Worm (Caenorhabditis elegans): ENCODE measurements around the gene H03G16.7.

The H03G16.7 gene

ce11 chrX:15027997-15028396, 27.8 kb downstream of the H03G16.7 start:
- TF ChIP-seq unc-30 (tag; optimal IDR thresholded peaks at IDR 0.05) (no peak), Y116A8C.19 (tag; optimal IDR thresholded peaks at IDR 0.05; ENCODE audit: borderline replicate concordance) (no peak), egl-13 (tag; optimal IDR thresholded peaks at IDR 0.05) (no peak), isw-1 (GFP tag; IDR thresholded peaks at IDR 0.05) (no peak), lin-15B (tag; optimal IDR thresholded peaks at IDR 0.05) (no peak), nhr-20 (tag; optimal IDR thresholded peaks at IDR 0.05) (no peak), nhr-28 (tag; optimal IDR thresholded peaks at IDR 0.05) (no peak), skn-1 (tag; optimal IDR thresholded peaks at IDR 0.05) (no peak), pax-3 (tag; optimal IDR thresholded peaks at IDR 0.05) (no peak), lsy-2 (tag; optimal IDR thresholded peaks at IDR 0.05) (no peak), mab-9 (GFP tag; IDR thresholded peaks at IDR 0.05) (no peak), ets-5 (GFP tag; IDR thresholded peaks at IDR 0.05) (no peak)

ce11 chrX:15027566-15027965, 28.2 kb downstream of the H03G16.7 start:
- TF ChIP-seq mep-1 (tag; optimal IDR thresholded peaks at IDR 0.05) (no peak), lin-14 (GFP tag; optimal IDR thresholded peaks at IDR 0.05) (peak; percentile 31)

ce11 chrX:15026008-15026407, 29.8 kb downstream of the H03G16.7 start, which contains the start of gene seb-3:
seb-3 (plus strand) TSS chrX:15026308.
- TF ChIP-seq zag-1 (tag; optimal IDR thresholded peaks at IDR 0.05) (no peak), lin-35 (GFP tag; optimal IDR thresholded peaks at IDR 0.05) (no peak), ama-1 (optimal IDR thresholded peaks at IDR 0.05) (no peak), ceh-90 (tag; optimal IDR thresholded peaks at IDR 0.05) (no peak), fkh-10 (GFP tag; optimal IDR thresholded peaks at IDR 0.05) (no peak), efl-3 (GFP tag; optimal IDR thresholded peaks at IDR 0.05) (no peak), mef-2 (tag; optimal IDR thresholded peaks at IDR 0.05) (no peak), nhr-28 (tag; optimal IDR thresholded peaks at IDR 0.05) (no peak), sptf-1 (tag; optimal IDR thresholded peaks at IDR 0.05) (no peak), nhr-71 (tag; optimal IDR thresholded peaks at IDR 0.05) (no peak), mdl-1 (tag; optimal IDR thresholded peaks at IDR 0.05) (no peak), ceh-88 (GFP tag; IDR thresholded peaks at IDR 0.05) (no peak), pqm-1 (tag; optimal IDR thresholded peaks at IDR 0.05) (no peak), jun-1 (tag; optimal IDR thresholded peaks at IDR 0.05) (no peak), skn-1 (tag; optimal IDR thresholded peaks at IDR 0.05) (no peak), nhr-20 (tag; optimal IDR thresholded peaks at IDR 0.05) (no peak), vab-15 (tag; optimal IDR thresholded peaks at IDR 0.05) (no peak)

- TF ChIP-seq fkh-10 (GFP tag; optimal IDR thresholded peaks at IDR 0.05) (peak; percentile 54), lin-14 (GFP tag; optimal IDR thresholded peaks at IDR 0.05) (peak; percentile 47), rnt-1 (tag; optimal IDR thresholded peaks at IDR 0.05) (no peak)
Observed at ce11 chrX:15016102-15016501, 39.7 kb downstream of the H03G16.7 start.

ce11 chrX:15013941-15014453, 41.8 kb downstream of the H03G16.7 start:
- TF ChIP-seq lin-14 (GFP tag; optimal IDR thresholded peaks at IDR 0.05) (peak; percentile 68), unc-130 (tag; optimal IDR thresholded peaks at IDR 0.05) (peak; percentile 37), lsy-2 (tag; optimal IDR thresholded peaks at IDR 0.05) (peak in 1 of 2 experiments; percentile 17), sox-4 (tag; optimal IDR thresholded peaks at IDR 0.05) (no peak), mep-1 (tag; optimal IDR thresholded peaks at IDR 0.05) (no peak), rnt-1 (tag; optimal IDR thresholded peaks at IDR 0.05) (peak; percentile 63), snu-23 (GFP tag; optimal IDR thresholded peaks at IDR 0.05) (peak; percentile 9), nhr-71 (tag; optimal IDR thresholded peaks at IDR 0.05) (peak; percentile 52)

Data from whole organism, L1 larva.